Fruit fly (Drosophila melanogaster) whole organism, adult: ENCODE data around the gene CG9452.

Source experiments
- CG11617 ChIP-seq: fragments of 200-800 bp; sonication (Bioruptor generic); optimal IDR thresholded peaks from 2 replicates; lab custom pipeline; 2017; ENCODE audit warnings: mild to moderate bottlenecking, missing biosample characterization, missing genetic modification reagents, missing genetic modification characterization
- CG12768 ChIP-seq: fragments of 200-800 bp; sonication (Bioruptor generic); optimal IDR thresholded peaks from 2 replicates; lab custom pipeline; 2017; ENCODE audit warnings: missing biosample characterization, missing genetic modification characterization, mild to moderate bottlenecking, moderate library complexity, missing genetic modification reagents
- CG14711 ChIP-seq: fragments of 200-800 bp; sonication (Bioruptor generic); optimal IDR thresholded peaks from 2 replicates; lab custom pipeline; 2018; ENCODE audit warnings: missing biosample characterization, mild to moderate bottlenecking, missing genetic modification characterization, moderate library complexity
- CG1620 ChIP-seq: fragments of 200-800 bp; sonication (Bioruptor generic); optimal IDR thresholded peaks from 2 replicates; lab custom pipeline; 2016; ENCODE audit warnings: missing biosample characterization, missing genetic modification characterization
- CG33017 ChIP-seq: fragments of 200-800 bp; sonication (Bioruptor generic); optimal IDR thresholded peaks from 2 replicates; lab custom pipeline; 2018; ENCODE audit warnings: missing biosample characterization, mild to moderate bottlenecking, missing genetic modification characterization, moderate library complexity
- CG5204 ChIP-seq: fragments of 200-800 bp; sonication (Bioruptor generic); optimal IDR thresholded peaks from 2 replicates; lab custom pipeline; 2016; ENCODE audit warnings: missing biosample characterization, missing genetic modification characterization
- CG7045 ChIP-seq: fragments of 200-800 bp; sonication (Bioruptor generic); optimal IDR thresholded peaks from 2 replicates; lab custom pipeline; 2017; ENCODE audit warnings: missing biosample characterization, mild to moderate bottlenecking, missing genetic modification characterization
- CG7101 ChIP-seq: fragments of 200-800 bp; sonication (Bioruptor generic); optimal IDR thresholded peaks from 2 replicates; lab custom pipeline; 2018; ENCODE audit warnings: missing biosample characterization, mild to moderate bottlenecking, missing genetic modification characterization, moderate library complexity
- Clk ChIP-seq: fragments of 200-800 bp; sonication (Bioruptor generic); optimal IDR thresholded peaks from 2 replicates; lab custom pipeline; 2017; ENCODE audit warnings: missing biosample characterization, missing genetic modification characterization
- Crg-1 ChIP-seq: fragments of 200-800 bp; sonication (Bioruptor generic); optimal IDR thresholded peaks from 2 replicates; lab custom pipeline; 2016; ENCODE audit warnings: missing biosample characterization, missing genetic modification characterization
- Hr96 ChIP-seq: fragments of 200-800 bp; sonication (Bioruptor generic); optimal IDR thresholded peaks from 2 replicates; lab custom pipeline; 2016; ENCODE audit warnings: missing biosample characterization, missing genetic modification characterization
- Mnt ChIP-seq: fragments of 200-800 bp; sonication (Bioruptor generic); optimal IDR thresholded peaks from 2 replicates; lab custom pipeline; 2016; ENCODE audit warnings: missing biosample characterization, mild to moderate bottlenecking, missing genetic modification characterization
- bab1 ChIP-seq: fragments of 200-800 bp; sonication (Bioruptor generic); optimal IDR thresholded peaks from 3 replicates; lab custom pipeline; 2019; ENCODE audit warnings: missing biosample characterization, mild to moderate bottlenecking, missing genetic modification characterization, moderate library complexity
- cic ChIP-seq: fragments of 200-800 bp; sonication (Bioruptor generic); optimal IDR thresholded peaks from 2 replicates; lab custom pipeline; 2017; ENCODE audit warnings: missing biosample characterization, mild to moderate bottlenecking, missing genetic modification characterization, moderate library complexity
- cnc ChIP-seq, 2 experiments: fragments of >200 bp; optimal IDR thresholded peaks; 2 replicates each; lab custom pipeline; 2017
- kay ChIP-seq: fragments of 200-800 bp; sonication (Bioruptor generic); peaks from one replicate; lab custom pipeline; 2016; ENCODE audit warnings: missing biosample characterization, missing genetic modification characterization, borderline replicate concordance
- ovo ChIP-seq: fragments of 200-800 bp; sonication (Bioruptor generic); optimal IDR thresholded peaks from 2 replicates; lab custom pipeline; 2016; ENCODE audit warnings: missing biosample characterization, missing genetic modification characterization
- pad ChIP-seq: fragments of 200-800 bp; sonication (Bioruptor generic); optimal IDR thresholded peaks from 3 replicates; lab custom pipeline; 2017; ENCODE audit warnings: missing biosample characterization, missing genetic modification characterization, mild to moderate bottlenecking, moderate library complexity, missing genetic modification reagents
- tj ChIP-seq: fragments of 200-800 bp; sonication (Bioruptor generic); optimal IDR thresholded peaks from 3 replicates; lab custom pipeline; 2017; ENCODE audit warnings: missing biosample characterization, mild to moderate bottlenecking, missing genetic modification characterization, moderate library complexity
- toe ChIP-seq: fragments of 200-800 bp; sonication (Bioruptor generic); optimal IDR thresholded peaks from 2 replicates; lab custom pipeline; 2016; ENCODE audit warnings: missing biosample characterization, missing genetic modification characterization

The CG9452 gene

dm6 chr3L:19512672-19513071 lies 9.0 kb upstream of the CG9452 start:
- TF ChIP-seq CG1620 (GFP tag; lab: Kevin White, UChicago) (no peak), Hr96 (GFP tag; lab: Kevin White, UChicago) (no peak), CG7045 (GFP tag; lab: Kevin White, UChicago) (no peak), CG14711 (no peak), cic (GFP tag; lab: Kevin White, UChicago) (no peak), CG33017 (no peak), CG7101 (tag; lab: Kevin White, UChicago) (no peak)

dm6 chr3L:19504719-19505118 lies 1.0 kb upstream of the CG9452 start:
- TF ChIP-seq cic (GFP tag; lab: Kevin White, UChicago), result peak; percentile 11
- peak; percentile 2 for TF ChIP-seq CG33017
- no peak for TF ChIP-seq CG1620 (GFP tag; lab: Kevin White, UChicago)
- no peak for TF ChIP-seq pad (GFP tag; lab: Kevin White, UChicago)
- no peak for TF ChIP-seq kay (GFP tag; lab: Kevin White, UChicago)
- peak; percentile 30 for TF ChIP-seq CG12768
- no peak for TF ChIP-seq toe (GFP tag; lab: Kevin White, UChicago)
- no peak for TF ChIP-seq Hr96 (GFP tag; lab: Kevin White, UChicago)
- TF ChIP-seq Clk (GFP tag; lab: Kevin White, UChicago), result peak; percentile 30
- TF ChIP-seq CG7101 (tag; lab: Kevin White, UChicago), result peak; percentile 39
- TF ChIP-seq ovo, result no peak
- no peak for TF ChIP-seq cnc (optimal IDR thresholded peaks at IDR 0.05; lab: Kevin White, UChicago)
- no peak for TF ChIP-seq CG14711
- peak; percentile 42 for TF ChIP-seq Mnt
- peak; percentile 63 for TF ChIP-seq Crg-1 (GFP tag; lab: Kevin White, UChicago)
- peak; percentile 64 for TF ChIP-seq CG11617 (GFP tag; lab: Kevin White, UChicago)
- peak; percentile 76 for TF ChIP-seq CG7045 (GFP tag; lab: Kevin White, UChicago)
- peak; percentile 4 for TF ChIP-seq tj (GFP tag; lab: Kevin White, UChicago)
- TF ChIP-seq bab1 (GFP tag; lab: Kevin White, UChicago), result no peak
- no peak for TF ChIP-seq CG5204 (GFP tag; lab: Kevin White, UChicago)

DNA sequence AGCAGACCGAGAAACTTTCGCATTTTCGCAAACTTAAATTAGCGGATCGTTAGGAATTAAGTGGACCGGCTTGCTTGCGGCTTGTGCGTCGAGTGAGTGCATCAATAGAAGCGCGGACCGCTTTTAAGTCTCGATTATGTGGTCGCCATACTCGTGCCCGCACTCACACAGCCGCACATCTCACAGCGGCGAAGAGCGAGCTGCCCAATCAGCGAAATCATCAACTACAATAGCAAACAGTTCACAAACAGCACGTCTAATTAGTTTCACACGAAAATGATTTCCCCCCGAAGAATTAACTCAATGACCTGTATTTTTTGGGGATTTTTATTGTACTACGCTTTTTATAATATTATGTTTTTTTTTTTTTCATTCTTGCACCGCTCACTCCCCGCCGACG lies 3.0 kb downstream of the CG9452 start, which contains the start of gene CG9451:
Gene CG9451 (minus strand): TSS at position 101 of the 400 bp plus-strand sequence.
- TF ChIP-seq tj (GFP tag; lab: Kevin White, UChicago), result no peak
- TF ChIP-seq cnc (optimal IDR thresholded peaks at IDR 0.05; lab: Kevin White, UChicago), result no peak
- no peak for TF ChIP-seq kay (GFP tag; lab: Kevin White, UChicago)
- TF ChIP-seq Hr96 (GFP tag; lab: Kevin White, UChicago), result no peak
- TF ChIP-seq Crg-1 (GFP tag; lab: Kevin White, UChicago), result no peak
- TF ChIP-seq Mnt, result no peak
- no peak for TF ChIP-seq bab1 (GFP tag; lab: Kevin White, UChicago)
- no peak for TF ChIP-seq CG5204 (GFP tag; lab: Kevin White, UChicago)
- TF ChIP-seq CG11617 (GFP tag; lab: Kevin White, UChicago), result no peak

dm6 chr3L:19499334-19499733 lies 4.3 kb downstream of the CG9452 start:
- TF ChIP-seq CG12768 (no peak), CG7045 (GFP tag; lab: Kevin White, UChicago) (peak; percentile 66)

DNA sequence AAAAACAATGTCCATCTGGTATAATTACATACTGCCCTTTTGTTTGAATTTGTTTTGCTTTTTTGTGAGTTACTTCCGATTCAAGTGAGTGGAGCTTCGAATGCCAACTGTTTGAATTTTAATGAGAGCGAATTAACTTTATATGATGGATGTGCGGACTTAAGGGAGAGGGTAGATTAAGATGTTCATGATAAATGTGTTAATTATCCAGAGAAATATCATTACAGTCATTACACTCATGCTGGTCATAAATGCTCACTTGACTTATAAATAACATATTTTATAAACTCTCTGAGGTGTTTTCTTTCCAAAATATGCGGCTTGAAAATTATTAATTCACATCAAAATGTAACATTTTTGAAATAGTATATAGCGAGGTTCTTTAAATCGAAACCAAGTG lies 6.0 kb downstream of the CG9452 start, which contains the start of gene CG9449:
Gene CG9449 (minus strand): TSS at position 101 of the 400 bp plus-strand sequence.
- TF ChIP-seq CG12768 (no peak), tj (GFP tag; lab: Kevin White, UChicago) (no peak), pad (GFP tag; lab: Kevin White, UChicago) (no peak), bab1 (GFP tag; lab: Kevin White, UChicago) (no peak), Mnt (no peak), CG7101 (tag; lab: Kevin White, UChicago) (no peak), CG14711 (no peak), kay (GFP tag; lab: Kevin White, UChicago) (no peak)

DNA sequence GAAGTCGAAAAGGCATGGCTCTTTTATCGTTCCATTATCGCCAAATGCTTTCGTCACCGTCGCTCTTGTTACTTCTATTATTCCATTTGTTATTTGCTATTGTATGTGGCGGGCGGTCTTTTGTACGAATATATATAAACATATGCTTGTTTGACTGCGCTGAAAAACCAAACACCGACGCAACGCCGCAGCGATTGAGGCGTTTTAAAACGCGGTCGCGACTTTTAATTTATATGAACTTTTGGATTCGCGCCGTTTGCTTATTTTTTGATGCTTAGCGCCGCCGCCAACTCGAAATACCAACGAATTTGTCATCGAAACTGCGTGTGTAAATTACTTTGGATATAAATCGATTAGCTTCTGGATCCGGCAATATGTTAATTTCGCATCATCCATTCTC lies 6.5 kb downstream of the CG9452 start:
- TF ChIP-seq CG11617 (GFP tag; lab: Kevin White, UChicago), result no peak
- TF ChIP-seq CG12768, result no peak
- TF ChIP-seq Clk (GFP tag; lab: Kevin White, UChicago), result no peak
- no peak for TF ChIP-seq ovo
- no peak for TF ChIP-seq kay (GFP tag; lab: Kevin White, UChicago)
- TF ChIP-seq Crg-1 (GFP tag; lab: Kevin White, UChicago), result no peak
- TF ChIP-seq cic (GFP tag; lab: Kevin White, UChicago), result no peak

- TF ChIP-seq CG12768, result no peak
- TF ChIP-seq Clk (GFP tag; lab: Kevin White, UChicago), result no peak
- TF ChIP-seq CG1620 (GFP tag; lab: Kevin White, UChicago), result no peak
- TF ChIP-seq CG7101 (tag; lab: Kevin White, UChicago), result no peak
- no peak for TF ChIP-seq CG5204 (GFP tag; lab: Kevin White, UChicago)
Measured at dm6 chr3L:19496600-19496999, 7.1 kb downstream of the CG9452 start.
